Worm (Caenorhabditis elegans) whole organism, L4 larva: ENCODE results near the gene C39B5.5.

Experiments used
- D1046.2 ChIP-seq: fragments of 200-800 bp; sonication (Bioruptor generic); IDR thresholded peaks from 2 replicates; pipeline ENCODE4 v1.3.6; 2022; ENCODE audit warnings: missing genetic modification characterization, missing compliant biosample characterization
- F44E2.7 ChIP-seq: fragments of 200-800 bp; sonication (Bioruptor generic); IDR thresholded peaks from 2 replicates; pipeline ENCODE4 v2.1.2; 2022; ENCODE audit warnings: missing genetic modification characterization, missing compliant biosample characterization
- F49E8.2 ChIP-seq: sonication (generic microtip); optimal IDR thresholded peaks from 2 replicates; lab custom pipeline; 2016; ENCODE audit warnings: missing compliant biosample characterization, mild to moderate bottlenecking, missing genetic modification characterization, borderline replicate concordance
- R02D3.7 ChIP-seq: fragments of 150-350 bp; sonication (generic microtip); optimal IDR thresholded peaks from 3 replicates; lab custom pipeline; 2014; ENCODE audit warnings: missing biosample characterization, missing genetic modification characterization
- T20F7.1 ChIP-seq: fragments of 200-800 bp; sonication (Bioruptor generic); optimal IDR thresholded peaks from 2 replicates; lab custom pipeline; 2018; ENCODE audit warnings: mild to moderate bottlenecking, missing genetic modification characterization, missing compliant biosample characterization
- Y48G9A.11 ChIP-seq: fragments of 200-800 bp; sonication (Bioruptor generic); IDR thresholded peaks from 2 replicates; pipeline ENCODE4 v1.3.6; 2022; ENCODE audit warnings: missing genetic modification reagents, missing genetic modification characterization, missing compliant biosample characterization
- Y75B8A.6 ChIP-seq: fragments of 200-800 bp; sonication (Bioruptor generic); IDR thresholded peaks from 2 replicates; pipeline ENCODE4 v1.3.6; 2022; ENCODE audit warnings: missing genetic modification reagents, missing genetic modification characterization, missing compliant biosample characterization
- aha-1 ChIP-seq: fragments of 150-350 bp; peaks from one replicate; lab custom pipeline; 2014; ENCODE audit warnings: missing biosample characterization, missing genetic modification characterization
- arid-1 ChIP-seq: fragments of 200-800 bp; sonication (Bioruptor generic); conservative IDR thresholded peaks from 2 replicates; pipeline ENCODE4 v1.3.6; 2022; ENCODE audit warnings: missing genetic modification reagents, missing genetic modification characterization, missing compliant biosample characterization
- ceh-32 ChIP-seq: sonication (generic microtip); optimal IDR thresholded peaks from 2 replicates; lab custom pipeline; 2016; ENCODE audit warnings: mild to moderate bottlenecking, missing genetic modification characterization, missing compliant biosample characterization; ENCODE audit not compliant: poor library complexity
- daf-16 ChIP-seq, 3 experiments: sonication (generic microtip); optimal IDR thresholded peaks; 2 replicates each; lab custom pipeline; 2016 to 2017; ENCODE audit warnings: missing genetic modification characterization in 3 of 3, missing genetic modification reagents in 3 of 3, mild to moderate bottlenecking in 2 of 3, missing compliant biosample characterization in 2 of 3, missing biosample characterization in 1 of 3, moderate library complexity in 1 of 3
- duxl-1 ChIP-seq: sonication (generic microtip); optimal IDR thresholded peaks from 2 replicates; lab custom pipeline; 2016; ENCODE audit warnings: mild to moderate bottlenecking, missing genetic modification characterization, moderate library complexity, missing compliant biosample characterization; ENCODE audit not compliant: poor library complexity
- dve-1 ChIP-seq: sonication (generic microtip); optimal IDR thresholded peaks from 2 replicates; lab custom pipeline; 2017; ENCODE audit warnings: antibody characterized with exemption, mild to moderate bottlenecking, missing genetic modification characterization, missing compliant biosample characterization; ENCODE audit not compliant: insufficient read depth
- egl-43 ChIP-seq: fragments of 200-800 bp; sonication (Bioruptor generic); IDR thresholded peaks from 2 replicates; pipeline ENCODE4 v1.3.6; 2022; ENCODE audit warnings: missing genetic modification reagents, missing genetic modification characterization, missing compliant biosample characterization
- fos-1 ChIP-seq: fragments of 150-350 bp; optimal IDR thresholded peaks from 2 replicates; lab custom pipeline; 2014; ENCODE audit warnings: missing biosample characterization, missing genetic modification characterization
- hif-1 ChIP-seq, 2 experiments: sonication (generic microtip); optimal IDR thresholded peaks; 2 replicates each; lab custom pipeline; 2016 to 2017; ENCODE audit warnings: missing compliant biosample characterization in 2 of 2, missing genetic modification characterization in 2 of 2, missing genetic modification reagents in 2 of 2, missing genotype in 2 of 2, mild to moderate bottlenecking in 1 of 2
- hlh-11 ChIP-seq: fragments of 200-800 bp; sonication (Bioruptor generic); optimal IDR thresholded peaks from 2 replicates; lab custom pipeline; 2018; ENCODE audit warnings: mild to moderate bottlenecking, missing genetic modification characterization, missing compliant biosample characterization
- hlh-30 ChIP-seq: sonication (generic microtip); optimal IDR thresholded peaks from 2 replicates; lab custom pipeline; 2017; ENCODE audit warnings: antibody characterized with exemption, mild to moderate bottlenecking, missing genetic modification characterization, missing compliant biosample characterization; ENCODE audit not compliant: insufficient read depth
- hmg-1.1 ChIP-seq: fragments of 200-800 bp; sonication (Bioruptor generic); IDR thresholded peaks from 2 replicates; pipeline ENCODE4 v1.3.6; 2022; ENCODE audit warnings: missing genetic modification reagents, missing genetic modification characterization, missing compliant biosample characterization
- jun-1 ChIP-seq: fragments of 150-350 bp; optimal IDR thresholded peaks from 2 replicates; lab custom pipeline; 2014; ENCODE audit warnings: missing biosample characterization, missing genetic modification reagents, missing genetic modification characterization
- lin-15B ChIP-seq: fragments of 150-350 bp; sonication (generic microtip); optimal IDR thresholded peaks from 3 replicates; lab custom pipeline; 2014; ENCODE audit warnings: missing biosample characterization, missing genetic modification characterization
- lin-38 ChIP-seq: fragments of 200-800 bp; sonication (Bioruptor generic); IDR thresholded peaks from 2 replicates; pipeline ENCODE4 v1.3.6; 2022; ENCODE audit warnings: missing genetic modification reagents, missing genetic modification characterization, missing compliant biosample characterization
- lin-39 ChIP-seq: fragments of 150-350 bp; optimal IDR thresholded peaks from 2 replicates; lab custom pipeline; 2014; ENCODE audit warnings: missing biosample characterization, missing genetic modification reagents, missing genetic modification characterization
- madf-5 ChIP-seq, 2 experiments: fragments of 200-800 bp; sonication (Bioruptor generic); IDR thresholded peaks; 2 replicates each; pipeline ENCODE4 v1.3.6; 2022; ENCODE audit warnings: missing compliant biosample characterization in 2 of 2, missing genetic modification characterization in 2 of 2
- madf-9 ChIP-seq: fragments of 200-800 bp; sonication (Bioruptor generic); conservative IDR thresholded peaks from 2 replicates; pipeline ENCODE4 v1.3.6; 2022; ENCODE audit warnings: missing genetic modification reagents, missing genetic modification characterization, missing compliant biosample characterization
- mdl-1 ChIP-seq, 2 experiments: fragments of 150-350 bp in 1 of 2; sonication (generic microtip) in 1 of 2; optimal IDR thresholded peaks; 2 replicates each; lab custom pipeline; 2014 to 2017; ENCODE audit warnings: missing biosample characterization in 2 of 2, missing genetic modification characterization in 2 of 2
- mep-1 ChIP-seq: fragments of 150-350 bp; sonication (generic microtip); optimal IDR thresholded peaks from 3 replicates; lab custom pipeline; 2014; ENCODE audit warnings: missing biosample characterization, missing genetic modification characterization
- mes-2 ChIP-seq: sonication (generic microtip); optimal IDR thresholded peaks from 2 replicates; lab custom pipeline; 2016; ENCODE audit warnings: missing genotype, mild to moderate bottlenecking, missing genetic modification characterization, missing compliant biosample characterization; ENCODE audit not compliant: poor library complexity, severe bottlenecking
- mxl-2 ChIP-seq: fragments of 200-800 bp; sonication (Bioruptor generic); conservative IDR thresholded peaks from 2 replicates; pipeline ENCODE4 v1.3.6; 2022; ENCODE audit warnings: missing genetic modification reagents, missing genetic modification characterization, missing compliant biosample characterization
- mxl-3 ChIP-seq: fragments of 200-800 bp; sonication (Bioruptor generic); optimal IDR thresholded peaks from 2 replicates; lab custom pipeline; 2018; ENCODE audit warnings: mild to moderate bottlenecking, missing genetic modification characterization, missing compliant biosample characterization
- nhr-102 ChIP-seq: sonication (generic microtip); optimal IDR thresholded peaks from 2 replicates; lab custom pipeline; 2016; ENCODE audit warnings: mild to moderate bottlenecking, missing genetic modification characterization, moderate library complexity, missing compliant biosample characterization
- nhr-11 ChIP-seq: fragments of 150-350 bp; optimal IDR thresholded peaks from 2 replicates; lab custom pipeline; 2014; ENCODE audit warnings: missing biosample characterization, missing genetic modification characterization
- nhr-41 ChIP-seq: fragments of 200-800 bp; sonication (Bioruptor generic); IDR thresholded peaks from 2 replicates; pipeline ENCODE4 v1.3.6; 2022; ENCODE audit warnings: missing genetic modification reagents, missing genetic modification characterization, missing compliant biosample characterization
- nhr-42 ChIP-seq: fragments of 200-800 bp; sonication (Bioruptor generic); IDR thresholded peaks from 2 replicates; pipeline ENCODE4 v1.3.6; 2022; ENCODE audit warnings: missing genetic modification characterization, missing compliant biosample characterization
- nhr-48 ChIP-seq: sonication (generic microtip); optimal IDR thresholded peaks from 2 replicates; lab custom pipeline; 2016; ENCODE audit warnings: mild to moderate bottlenecking, missing genetic modification characterization, missing compliant biosample characterization
- nhr-77 ChIP-seq: fragments of 150-350 bp; optimal IDR thresholded peaks from 2 replicates; lab custom pipeline; 2014; ENCODE audit warnings: missing biosample characterization, missing genetic modification characterization
- pha-4 ChIP-seq, 2 experiments: fragments of 150-350 bp in 1 of 2; fragments of 200-800 bp in 1 of 2; sonication (Bioruptor generic) in 1 of 2; IDR thresholded peaks in 1 of 2; optimal IDR thresholded peaks in 1 of 2; 2 replicates each; pipeline versions ENCODE4 v1.3.6 to Lab custom; 2014 to 2022; ENCODE audit warnings: missing genetic modification characterization in 2 of 2, missing genetic modification reagents in 2 of 2, missing biosample characterization in 1 of 2, missing compliant biosample characterization in 1 of 2
- rbr-2 ChIP-seq: sonication (generic microtip); optimal IDR thresholded peaks from 2 replicates; lab custom pipeline; 2016; ENCODE audit warnings: missing genotype, missing genetic modification characterization, missing compliant biosample characterization
- saeg-2 ChIP-seq: fragments of 200-800 bp; sonication (Bioruptor generic); IDR thresholded peaks from 2 replicates; pipeline ENCODE4 v1.3.6; 2022; ENCODE audit warnings: missing genetic modification reagents, missing genetic modification characterization, missing compliant biosample characterization
- skn-1 ChIP-seq: fragments of 150-350 bp; optimal IDR thresholded peaks from 2 replicates; lab custom pipeline; 2014; ENCODE audit warnings: missing biosample characterization, missing genetic modification characterization
- snpc-4 ChIP-seq: fragments of 150-350 bp; optimal IDR thresholded peaks from 2 replicates; lab custom pipeline; 2014; ENCODE audit warnings: missing biosample characterization, missing genetic modification characterization
- spr-1 ChIP-seq: sonication (generic microtip); optimal IDR thresholded peaks from 2 replicates; lab custom pipeline; 2016; ENCODE audit warnings: mild to moderate bottlenecking, missing genetic modification characterization, missing compliant biosample characterization
- spr-3 ChIP-seq: fragments of 200-800 bp; sonication (Bioruptor generic); optimal IDR thresholded peaks from 2 replicates; lab custom pipeline; 2018; ENCODE audit warnings: mild to moderate bottlenecking, missing genetic modification characterization, missing compliant biosample characterization
- tra-1 ChIP-seq: fragments of 200-800 bp; sonication (Bioruptor generic); IDR thresholded peaks from 2 replicates; pipeline ENCODE4 v1.3.6; 2022; ENCODE audit warnings: missing genetic modification reagents, missing genetic modification characterization, missing compliant biosample characterization
- unc-62 ChIP-seq, 3 experiments: fragments of 150-350 bp in 1 of 3; sonication (generic microtip); optimal IDR thresholded peaks in 2 of 3; peaks in 1 of 3; 1 replicate in 1 of 3; 2 replicates in 2 of 3; lab custom pipeline; 2014 to 2017; ENCODE audit warnings: missing biosample characterization in 3 of 3, missing genetic modification characterization in 3 of 3, missing genetic modification reagents in 3 of 3, missing genotype in 1 of 3
- zip-11 ChIP-seq: fragments of 200-800 bp; sonication (Bioruptor generic); IDR thresholded peaks from 2 replicates; pipeline ENCODE4 v1.3.6; 2022; ENCODE audit warnings: missing genetic modification characterization, missing compliant biosample characterization
- ztf-11 ChIP-seq: fragments of 150-350 bp; optimal IDR thresholded peaks from 2 replicates; lab custom pipeline; 2014; ENCODE audit warnings: missing biosample characterization, missing genetic modification characterization

Gene C39B5.5

ce11 chrIII:2171892-2172591 is 35.9 kb upstream of the C39B5.5 start:
- TF ChIP-seq mxl-2 (GFP tag; lab: Robert Waterston, UW) (0 out of 2 replicates have a peak, but pooled peaks have one; percentile 31), nhr-41 (no peak), unc-62 (GFP tag; optimal IDR thresholded peaks at IDR 0.05 in 1 of 2; lab: Kevin White, UChicago) (peak in 1 of 2 experiments; percentile 99), unc-62 (tag; optimal IDR thresholded peaks at IDR 0.05; lab: Kevin White, UChicago) (no peak), nhr-48 (tag; lab: Kevin White, UChicago) (peak; percentile 82), snpc-4 (no peak), tra-1 (0 out of 2 replicates have a peak, but pooled peaks have one; percentile 7), spr-3 (GFP tag; lab: Kevin White, UChicago) (no peak), F49E8.2 (tag; lab: Kevin White, UChicago) (no peak), nhr-102 (peak; percentile 67), lin-15B (no peak), lin-38 (GFP tag; lab: Robert Waterston, UW) (peak; percentile 59), T20F7.1 (GFP tag; lab: Kevin White, UChicago) (peak; percentile 84), daf-16 (GFP tag; optimal IDR thresholded peaks at IDR 0.05; lab: Kevin White, UChicago) (peak in 1 of 2 experiments; percentile 73), daf-16 (tag; optimal IDR thresholded peaks at IDR 0.05; lab: Kevin White, UChicago) (peak; percentile 74), ztf-11 (tag; lab: Kevin White, UChicago) (no peak), Y48G9A.11 (no peak), saeg-2 (no peak), egl-43 (GFP tag; lab: Robert Waterston, UW) (peak; percentile 2; the same call in 1 of the 2 replicates), rbr-2 (tag; lab: Kevin White, UChicago) (peak; percentile 70), skn-1 (no peak), ceh-32 (tag; lab: Kevin White, UChicago) (no peak), fos-1 (tag; lab: Kevin White, UChicago) (no peak), hlh-30 (tag; lab: Kevin White, UChicago) (peak; percentile 83), R02D3.7 (no peak), jun-1 (peak; percentile 81), Y75B8A.6 (GFP tag; lab: Robert Waterston, UW) (0 out of 2 replicates have a peak, but pooled peaks have one; percentile 42), hlh-11 (tag; lab: Kevin White, UChicago) (peak; percentile 97), spr-1 (tag; lab: Kevin White, UChicago) (peak; percentile 55), mxl-3 (GFP tag; lab: Kevin White, UChicago) (peak; percentile 98), madf-9 (GFP tag; lab: Robert Waterston, UW) (no peak; the same call in none of the 2 replicates), D1046.2 (GFP tag; lab: Robert Waterston, UW) (no peak), hif-1 (tag; optimal IDR thresholded peaks at IDR 0.05; lab: Kevin White, UChicago) (peak in 1 of 2 experiments; percentile 64), F44E2.7 (no peak), zip-11 (GFP tag; lab: Robert Waterston, UW) (no peak), mdl-1 (tag; optimal IDR thresholded peaks at IDR 0.05; lab: Kevin White, UChicago) (peak; percentile 76 to 90), nhr-11 (tag; lab: Kevin White, UChicago) (peak; percentile 56), duxl-1 (tag; lab: Kevin White, UChicago) (peak; percentile 56), lin-39 (tag; lab: Kevin White, UChicago) (no peak), madf-5 (GFP tag; IDR thresholded peaks at IDR 0.05; lab: Robert Waterston, UW) (no peak), hmg-1.1 (peak; percentile 76), mep-1 (peak; percentile 89), dve-1 (tag; lab: Kevin White, UChicago) (peak; percentile 94), nhr-77 (tag; lab: Kevin White, UChicago) (peak; percentile 55), mes-2 (peak; percentile 64), pha-4 (GFP tag; IDR thresholded peaks at IDR 0.05; lab: Robert Waterston, UW) (peak; percentile 82), pha-4 (tag; optimal IDR thresholded peaks at IDR 0.05; lab: Kevin White, UChicago) (no peak), aha-1 (tag; lab: Kevin White, UChicago) (peak; percentile 98), arid-1 (GFP tag; lab: Robert Waterston, UW) (peak; percentile 67; the same call in 1 of the 2 replicates), nhr-42 (GFP tag; lab: Robert Waterston, UW) (peak; percentile 70)
